Fruit fly (Drosophila melanogaster): Measurements from ENCODE around the gene CG45067.

CG45067 gene

dm6 chr3L:3090581-3091345 is 23.5 kb downstream of the CG45067 start (continued):
- TF ChIP-seq bowl (GFP tag; IDR thresholded peaks at IDR 0.05) = 0 out of 2 replicates have a peak, but pooled peaks have one; percentile 4
- no peak for TF ChIP-seq CG43689 (GFP tag; IDR thresholded peaks at IDR 0.05)
- TF ChIP-seq CG11723 (GFP tag; optimal IDR thresholded peaks at IDR 0.05) = no peak
- no peak for TF ChIP-seq lab (GFP tag; optimal IDR thresholded peaks at IDR 0.05)
- TF ChIP-seq CHES-1-like (GFP tag; optimal IDR thresholded peaks at IDR 0.05) = peak; percentile 24
- peak; percentile 70 for TF ChIP-seq CG10209 (GFP tag; optimal IDR thresholded peaks at IDR 0.05)

- no peak for TF ChIP-seq CG12391 (tag; optimal IDR thresholded peaks at IDR 0.05)
- TF ChIP-seq sens (GFP tag) = peak; percentile 59
Observed at dm6 chr3L:3089012-3089411, 25.3 kb downstream of the CG45067 start.

- TF ChIP-seq CG4707 (GFP tag; optimal IDR thresholded peaks at IDR 0.05) = peak; percentile 47
- peak; percentile 95 for TF ChIP-seq lab (GFP tag; optimal IDR thresholded peaks at IDR 0.05)
- TF ChIP-seq ftz-f1 (GFP tag; optimal IDR thresholded peaks at IDR 0.05) = no peak
- TF ChIP-seq sug (tag; optimal IDR thresholded peaks at IDR 0.05) = peak; percentile 94
- TF ChIP-seq bcd (GFP tag; optimal IDR thresholded peaks at IDR 0.05) = peak; percentile 27
- TF ChIP-seq yki (optimal IDR thresholded peaks at IDR 0.05) = no peak
- peak; percentile 29 for TF ChIP-seq CG8281 (tag; optimal IDR thresholded peaks at IDR 0.05)
- no peak for TF ChIP-seq CG4282 (GFP tag; optimal IDR thresholded peaks at IDR 0.05)
- peak; percentile 84 for TF ChIP-seq Awh (GFP tag; IDR thresholded peaks at IDR 0.05)
- TF ChIP-seq ttk (GFP tag; IDR thresholded peaks at IDR 0.05) = peak; percentile 46; the same call in 1 of the 2 replicates
- peak; percentile 73 for TF ChIP-seq odd (GFP tag; optimal IDR thresholded peaks at IDR 0.05)
- no peak for TF ChIP-seq MESR4 (GFP tag; optimal IDR thresholded peaks at IDR 0.05)
- peak; percentile 67 for TF ChIP-seq ewg (GFP tag; optimal IDR thresholded peaks at IDR 0.05)
- no peak for TF ChIP-seq Sry-β (GFP tag; optimal IDR thresholded peaks at IDR 0.05)
- peak; percentile 4 for TF ChIP-seq CG9437 (GFP tag; optimal IDR thresholded peaks at IDR 0.05)
- TF ChIP-seq C15 (GFP tag; IDR thresholded peaks at IDR 0.05) = no peak
- no peak for TF ChIP-seq Ada2b (GFP tag; IDR thresholded peaks at IDR 0.05)
- TF ChIP-seq pb (GFP tag; optimal IDR thresholded peaks at IDR 0.05) = no peak
- TF ChIP-seq CG43689 (GFP tag; IDR thresholded peaks at IDR 0.05) = no peak
- TF ChIP-seq zfh1 (GFP tag; IDR thresholded peaks at IDR 0.05) = peak; percentile 70; the same call in 2 of the 3 replicates
- no peak for TF ChIP-seq jing (GFP tag; optimal IDR thresholded peaks at IDR 0.05)
- TF ChIP-seq fd64A (GFP tag; optimal IDR thresholded peaks at IDR 0.05) = peak; percentile 78
- no peak for TF ChIP-seq mld (GFP tag; IDR thresholded peaks at IDR 0.05; ENCODE audit: partially characterized antibody)
- no peak for TF ChIP-seq CG33213 (GFP tag; optimal IDR thresholded peaks at IDR 0.05)
- TF ChIP-seq otp (GFP tag; IDR thresholded peaks at IDR 0.05) = peak; percentile 92
- no peak for TF ChIP-seq CG7928 (GFP tag; optimal IDR thresholded peaks at IDR 0.05)
- TF ChIP-seq Atf-2 (GFP tag; optimal IDR thresholded peaks at IDR 0.05) = no peak
- peak; percentile 48; the same call in 1 of the 2 replicates for TF ChIP-seq E2f1 (GFP tag; IDR thresholded peaks at IDR 0.05)
- no peak for TF ChIP-seq Abd-B (GFP tag; optimal IDR thresholded peaks at IDR 0.05)
- TF ChIP-seq ci (GFP tag; IDR thresholded peaks at IDR 0.05) = peak; percentile 79; the same call in 2 of the 3 replicates
- peak; percentile 39 for TF ChIP-seq Lhr (GFP tag; optimal IDR thresholded peaks at IDR 0.05)
- TF ChIP-seq CG17385 (GFP tag; optimal IDR thresholded peaks at IDR 0.05) = peak; percentile 37
- TF ChIP-seq scrt (GFP tag; optimal IDR thresholded peaks at IDR 0.05) = peak; percentile 28
- no peak for TF ChIP-seq hkb (optimal IDR thresholded peaks at IDR 0.05)
- peak; percentile 32; the same call in 1 of the 2 replicates for TF ChIP-seq hkb (GFP tag; IDR thresholded peaks at IDR 0.05)
- TF ChIP-seq org-1 (GFP tag; optimal IDR thresholded peaks at IDR 0.05) = peak; percentile 54
- peak; percentile 16; the same call in 1 of the 4 replicates for TF ChIP-seq Gug (GFP tag; IDR thresholded peaks at IDR 0.05)
- no peak; the same call in 2 of the 3 replicates for TF ChIP-seq B-H1 (GFP tag; IDR thresholded peaks at IDR 0.05)
- TF ChIP-seq CG9817 (tag; optimal IDR thresholded peaks at IDR 0.05) = no peak
Observed at dm6 chr3L:3083329-3084083, 30.8 kb downstream of the CG45067 start.

Data from whole organism, embryonic.